Worm (Caenorhabditis elegans) whole organism, young adult: Measurements from ENCODE around the gene Y42H9AR.4.

Source experiments
- K11D2.4 ChIP-seq: fragments of 200-800 bp; sonication (Bioruptor generic); IDR thresholded peaks from 2 replicates; pipeline ENCODE4 v1.3.6; 2022; ENCODE audit warnings: missing genetic modification reagents, missing genetic modification characterization, missing compliant biosample characterization
- Y53F4B.3 ChIP-seq: fragments of 200-800 bp; sonication (Bioruptor generic); IDR thresholded peaks from 2 replicates; pipeline ENCODE4 v1.3.6; 2022; ENCODE audit warnings: missing genetic modification reagents, missing genetic modification characterization, missing compliant biosample characterization
- atf-7 ChIP-seq: sonication (generic microtip); optimal IDR thresholded peaks from 2 replicates; lab custom pipeline; 2017; ENCODE audit warnings: mild to moderate bottlenecking, missing genetic modification characterization, missing compliant biosample characterization
- attf-5 ChIP-seq: fragments of 200-800 bp; sonication (Bioruptor generic); optimal IDR thresholded peaks from 2 replicates; lab custom pipeline; 2018; ENCODE audit warnings: mild to moderate bottlenecking, missing genetic modification characterization, missing compliant biosample characterization
- egl-44 ChIP-seq: fragments of 200-800 bp; sonication (Bioruptor generic); IDR thresholded peaks from 2 replicates; pipeline ENCODE4 v1.3.6; 2022; ENCODE audit warnings: missing genetic modification reagents, missing genetic modification characterization, missing compliant biosample characterization
- lag-1 ChIP-seq: fragments of 200-800 bp; sonication (Bioruptor generic); IDR thresholded peaks from 2 replicates; pipeline ENCODE4 v1.3.6; 2022; ENCODE audit warnings: missing genetic modification reagents, missing genetic modification characterization, missing compliant biosample characterization
- repo-1 ChIP-seq: sonication (generic microtip); optimal IDR thresholded peaks from 2 replicates; lab custom pipeline; 2017; ENCODE audit warnings: mild to moderate bottlenecking, missing genetic modification characterization, missing compliant biosample characterization
- snpc-4 ChIP-seq, 5 experiments: fragments of 150-350 bp in 1 of 5; sonication (generic microtip) in 4 of 5; optimal IDR thresholded peaks; 2 replicates each; lab custom pipeline; 2014 to 2018; ENCODE audit warnings: missing genetic modification characterization in 5 of 5, missing biosample characterization in 3 of 5, antibody characterized with exemption in 2 of 5, mild to moderate bottlenecking in 2 of 5, missing compliant biosample characterization in 2 of 5, missing genotype in 2 of 5, moderate library complexity in 2 of 5, missing genetic modification reagents in 1 of 5
- unc-62 ChIP-seq: fragments of 150-350 bp; optimal IDR thresholded peaks from 2 replicates; lab custom pipeline; 2014; ENCODE audit warnings: missing biosample characterization, missing genetic modification reagents, missing genetic modification characterization

ce11 chrIV:8127430-8127829 is 15.4 kb upstream of the Y42H9AR.4 start:
- no peak for TF ChIP-seq egl-44 (GFP tag; lab: Robert Waterston, UW)
- TF ChIP-seq attf-5 (GFP tag; lab: Kevin White, UChicago): no peak
- no peak for TF ChIP-seq snpc-4 (GFP tag; optimal IDR thresholded peaks at IDR 0.05; lab: Kevin White, UChicago)
- TF ChIP-seq snpc-4 (tag; optimal IDR thresholded peaks at IDR 0.05; lab: Kevin White, UChicago): no peak
- TF ChIP-seq repo-1 (tag; lab: Kevin White, UChicago): no peak
- no peak for TF ChIP-seq K11D2.4 (GFP tag; lab: Robert Waterston, UW)
- no peak for TF ChIP-seq lag-1 (GFP tag; lab: Robert Waterston, UW)
- no peak for TF ChIP-seq Y53F4B.3 (GFP tag; lab: Robert Waterston, UW)
- TF ChIP-seq atf-7 (tag; lab: Kevin White, UChicago): no peak
- no peak for TF ChIP-seq unc-62 (GFP tag; lab: Kevin White, UChicago)
